Fruit fly (Drosophila melanogaster) whole organism, wandering third instar larva: ENCODE data around the gene CG43333.
A peak's percentile ranks its signal among the peaks of the same experiment; 100 is the strongest.

ENCODE experiments used
- Abd-B ChIP-seq: fragments of >200 bp; optimal IDR thresholded peaks from 2 replicates; lab custom pipeline; 2017; ENCODE audit warnings: missing biosample characterization, missing genetic modification characterization
- CG32264 ChIP-seq: fragments of 200-800 bp; sonication (Bioruptor generic); optimal IDR thresholded peaks from 2 replicates; lab custom pipeline; 2016; ENCODE audit warnings: missing biosample characterization, missing genetic modification characterization
- CG9705 ChIP-seq: fragments of 200-800 bp; sonication (Bioruptor generic); optimal IDR thresholded peaks from 2 replicates; lab custom pipeline; 2018; ENCODE audit warnings: missing biosample characterization, mild to moderate bottlenecking, missing genetic modification characterization
- CrebA ChIP-seq: fragments of 200-800 bp; sonication (Bioruptor generic); optimal IDR thresholded peaks from 2 replicates; lab custom pipeline; 2016; ENCODE audit warnings: missing biosample characterization, mild to moderate bottlenecking, missing genetic modification characterization, borderline replicate concordance
- Dfd ChIP-seq: fragments of >200 bp; optimal IDR thresholded peaks from 2 replicates; lab custom pipeline; 2017; ENCODE audit warnings: missing biosample characterization, missing genetic modification characterization
- Dif ChIP-seq: fragments of 200-275, 200-300 bp; sonication (Bioruptor generic); optimal IDR thresholded peaks from 2 replicates; lab custom pipeline; 2018; ENCODE audit warnings: missing biosample characterization, missing genetic modification characterization; ENCODE audit not compliant: partially characterized antibody
- GATAd ChIP-seq: sonication (Bioruptor generic); optimal IDR thresholded peaks from 2 replicates; lab custom pipeline; 2016; ENCODE audit warnings: missing biosample characterization, missing genetic modification characterization
- HLH106 ChIP-seq: fragments of 200-800 bp; optimal IDR thresholded peaks from 3 replicates; lab custom pipeline; 2019; ENCODE audit warnings: missing biosample characterization, mild to moderate bottlenecking, missing genetic modification characterization, moderate library complexity
- Hr78 ChIP-seq: fragments of >200 bp; optimal IDR thresholded peaks from 2 replicates; lab custom pipeline; 2017; ENCODE audit warnings: missing biosample characterization, missing genetic modification characterization
- Hr83 ChIP-seq: fragments of 200-300 bp; sonication (Bioruptor generic); optimal IDR thresholded peaks from 2 replicates; lab custom pipeline; 2016; ENCODE audit warnings: missing biosample characterization, mild to moderate bottlenecking, missing genetic modification characterization, moderate library complexity; ENCODE audit not compliant: poor library complexity, severe bottlenecking
- Jra ChIP-seq: sonication (Bioruptor generic); optimal IDR thresholded peaks from 2 replicates; lab custom pipeline; 2016; ENCODE audit warnings: missing biosample characterization, missing genetic modification characterization
- N ChIP-seq: fragments of >200 bp; optimal IDR thresholded peaks from 2 replicates; lab custom pipeline; 2018; ENCODE audit warnings: missing biosample characterization, missing external identifiers, missing genetic modification characterization
- OdsH ChIP-seq: fragments of 200-800 bp; sonication (Bioruptor generic); optimal IDR thresholded peaks from 2 replicates; lab custom pipeline; 2016; ENCODE audit warnings: missing biosample characterization, mild to moderate bottlenecking, missing genetic modification characterization
- Rel ChIP-seq, 2 experiments: fragments of 200-800 bp; sonication (Bioruptor generic) in 1 of 2; optimal IDR thresholded peaks; 2 replicates in 1 of 2; 3 replicates in 1 of 2; lab custom pipeline; 2016 to 2019; ENCODE audit warnings: mild to moderate bottlenecking in 2 of 2, missing biosample characterization in 2 of 2, missing genetic modification characterization in 2 of 2, moderate library complexity in 1 of 2
- Sp1 ChIP-seq: fragments of 200-800 bp; sonication (Bioruptor generic); optimal IDR thresholded peaks from 3 replicates; lab custom pipeline; 2019; ENCODE audit warnings: missing biosample characterization, mild to moderate bottlenecking, missing genetic modification characterization, moderate library complexity
- Vsx2 ChIP-seq: fragments of 200-300, 225-300 bp; sonication (Bioruptor generic); optimal IDR thresholded peaks from 2 replicates; lab custom pipeline; 2018; ENCODE audit warnings: missing biosample characterization, missing genetic modification characterization; ENCODE audit not compliant: partially characterized antibody
- br ChIP-seq: fragments of 200-800 bp; sonication (Bioruptor generic); optimal IDR thresholded peaks from 2 replicates; lab custom pipeline; 2016; ENCODE audit warnings: missing biosample characterization, missing genetic modification characterization
- dl ChIP-seq, 2 experiments: fragments of 175-275, 200-275 bp in 1 of 2; fragments of 200-275 bp in 1 of 2; sonication (Bioruptor generic); optimal IDR thresholded peaks; lab custom pipeline; 2018; ENCODE audit warnings: mild to moderate bottlenecking in 2 of 2, missing biosample characterization in 2 of 2, missing genetic modification characterization in 2 of 2, moderate library complexity in 2 of 2; ENCODE audit not compliant: partially characterized antibody in 2 of 2, insufficient read depth in 1 of 2
- dmrt93B ChIP-seq: fragments of 200-800 bp; sonication (Bioruptor generic); optimal IDR thresholded peaks from 2 replicates; lab custom pipeline; 2018; ENCODE audit warnings: missing biosample characterization, mild to moderate bottlenecking, missing genetic modification characterization
- dsf ChIP-seq: sonication (Bioruptor generic); optimal IDR thresholded peaks from 2 replicates; lab custom pipeline; 2016; ENCODE audit warnings: missing biosample characterization, missing genetic modification characterization, borderline replicate concordance
- ey ChIP-seq: fragments of 200-800 bp; sonication (Bioruptor generic); optimal IDR thresholded peaks from 2 replicates; lab custom pipeline; 2016; ENCODE audit warnings: missing biosample characterization, missing genetic modification characterization
- foxo ChIP-seq, 2 experiments: fragments of 200-800 bp; sonication (Bioruptor generic); optimal IDR thresholded peaks; 2 replicates in 1 of 2; 3 replicates in 1 of 2; lab custom pipeline; 2016 to 2017; ENCODE audit warnings: missing biosample characterization in 2 of 2, missing genetic modification characterization in 2 of 2
- fru ChIP-seq: fragments of 200-800 bp; sonication (Bioruptor generic); optimal IDR thresholded peaks from 3 replicates; lab custom pipeline; 2016; ENCODE audit warnings: missing biosample characterization, mild to moderate bottlenecking, missing genetic modification characterization
- h ChIP-seq: fragments of 200-800 bp; sonication (Bioruptor generic); optimal IDR thresholded peaks from 3 replicates; lab custom pipeline; 2016; ENCODE audit warnings: missing biosample characterization, mild to moderate bottlenecking, missing genetic modification characterization
- jim ChIP-seq: fragments of 175-275, 200-325 bp; sonication (Bioruptor generic); optimal IDR thresholded peaks from 2 replicates; lab custom pipeline; 2016; ENCODE audit warnings: missing biosample characterization, mild to moderate bottlenecking, missing genetic modification characterization
- lola ChIP-seq: fragments of >200 bp; optimal IDR thresholded peaks from 2 replicates; lab custom pipeline; 2017; ENCODE audit warnings: missing biosample characterization, missing genetic modification characterization
- pan ChIP-seq: fragments of >200 bp; optimal IDR thresholded peaks from 2 replicates; lab custom pipeline; 2017
- psq ChIP-seq: fragments of 200-800 bp; sonication (Bioruptor generic); optimal IDR thresholded peaks from 3 replicates; lab custom pipeline; 2017; ENCODE audit warnings: missing biosample characterization, mild to moderate bottlenecking, missing genetic modification characterization, moderate library complexity
- rgr ChIP-seq: fragments of 200-800 bp; sonication (Bioruptor generic); optimal IDR thresholded peaks from 3 replicates; lab custom pipeline; 2016; ENCODE audit warnings: missing biosample characterization, mild to moderate bottlenecking, missing genetic modification characterization
- sage ChIP-seq: fragments of 200-800 bp; sonication (Bioruptor generic); optimal IDR thresholded peaks from 2 replicates; lab custom pipeline; 2016; ENCODE audit warnings: missing biosample characterization, mild to moderate bottlenecking, missing genetic modification characterization
- sv ChIP-seq: fragments of 200-800 bp; sonication (Bioruptor generic); optimal IDR thresholded peaks from 3 replicates; lab custom pipeline; 2016; ENCODE audit warnings: missing biosample characterization, missing genetic modification characterization
- tai ChIP-seq: sonication (Bioruptor generic); optimal IDR thresholded peaks from 2 replicates; lab custom pipeline; 2016; ENCODE audit warnings: missing biosample characterization, missing genetic modification characterization

The CG43333 gene

dm6 chr2L:14157993-14158392 lies 22.5 kb downstream of the CG43333 start:
- TF ChIP-seq Dfd, result peak; percentile 97
- no peak for TF ChIP-seq pan (lab: Kevin White, UChicago)

dm6 chr2L:14146368-14146767 lies 34.1 kb downstream of the CG43333 start:
- TF ChIP-seq CG9705 (GFP tag; lab: Kevin White, UChicago) (no peak), pan (lab: Kevin White, UChicago) (no peak), rgr (GFP tag; lab: Kevin White, UChicago) (no peak), sv (GFP tag; lab: Kevin White, UChicago) (no peak), dl (GFP tag; optimal IDR thresholded peaks at IDR 0.05; lab: Kevin White, UChicago; ENCODE audit: insufficient read depth in 1 of 2, partially characterized antibody in 2 of 2) (no peak), br (GFP tag; lab: Kevin White, UChicago) (no peak), Hr78 (GFP tag; lab: Kevin White, UChicago) (no peak)

dm6 chr2L:14142842-14143241 lies 37.6 kb downstream of the CG43333 start:
- no peak for TF ChIP-seq sv (GFP tag; lab: Kevin White, UChicago)

- peak; percentile 9 for TF ChIP-seq h (GFP tag; lab: Kevin White, UChicago)
- TF ChIP-seq lola (GFP tag; lab: Kevin White, UChicago), result no peak
- TF ChIP-seq fru, result peak; percentile 39
- no peak for TF ChIP-seq sage (GFP tag; lab: Kevin White, UChicago)
- TF ChIP-seq dmrt93B (GFP tag; lab: Kevin White, UChicago), result no peak
- peak in 1 of 2 experiments; percentile 22 for TF ChIP-seq foxo (GFP tag; optimal IDR thresholded peaks at IDR 0.05; lab: Kevin White, UChicago)
These were observed 39.2 kb downstream of the CG43333 start for dm6 chr2L:14141238-14141637.

- TF ChIP-seq fru, result no peak
- TF ChIP-seq sage (GFP tag; lab: Kevin White, UChicago), result no peak
- no peak for TF ChIP-seq CrebA (GFP tag; lab: Kevin White, UChicago)
- no peak for TF ChIP-seq Sp1 (GFP tag; lab: Kevin White, UChicago)
- no peak for TF ChIP-seq Hr83
- no peak for TF ChIP-seq rgr (GFP tag; lab: Kevin White, UChicago)
These were observed 44.3 kb downstream of the CG43333 start for dm6 chr2L:14136197-14136596.

- TF ChIP-seq tai (GFP tag; lab: Kevin White, UChicago) (no peak), Jra (GFP tag; lab: Kevin White, UChicago) (no peak), sage (GFP tag; lab: Kevin White, UChicago) (no peak), GATAd (no peak), lola (GFP tag; lab: Kevin White, UChicago) (no peak), CG9705 (GFP tag; lab: Kevin White, UChicago) (no peak), h (GFP tag; lab: Kevin White, UChicago) (no peak), fru (no peak), dsf (no peak), CG32264 (GFP tag; lab: Kevin White, UChicago) (no peak), br (GFP tag; lab: Kevin White, UChicago) (no peak), dmrt93B (GFP tag; lab: Kevin White, UChicago) (no peak), Dfd (peak; percentile 31), Vsx2 (GFP tag; lab: Kevin White, UChicago) (peak; percentile 22), HLH106 (tag; lab: Kevin White, UChicago) (no peak), Dif (GFP tag; lab: Kevin White, UChicago) (no peak), psq (peak; percentile 12), sv (GFP tag; lab: Kevin White, UChicago) (no peak), N (GFP tag; lab: Kevin White, UChicago) (no peak), Abd-B (GFP tag; lab: Kevin White, UChicago) (no peak), dl (GFP tag; optimal IDR thresholded peaks at IDR 0.05; lab: Kevin White, UChicago; ENCODE audit: insufficient read depth in 1 of 2, partially characterized antibody in 2 of 2) (no peak), ey (GFP tag; lab: Kevin White, UChicago) (no peak), OdsH (GFP tag; lab: Kevin White, UChicago) (no peak), Sp1 (GFP tag; lab: Kevin White, UChicago) (no peak), jim (GFP tag; lab: Kevin White, UChicago) (no peak), Rel (GFP tag; optimal IDR thresholded peaks at IDR 0.05; lab: Kevin White, UChicago) (no peak), Rel (tag; optimal IDR thresholded peaks at IDR 0.05; lab: Kevin White, UChicago) (no peak)
These were observed 46.6 kb downstream of the CG43333 start for dm6 chr2L:14133562-14134539.
